Fruit fly (Drosophila melanogaster) whole organism, embryonic: Measurements from ENCODE around the gene Targ2.

Experiments used
- ATbp ChIP-seq: fragments of 200-800 bp; sonication (Bioruptor generic); optimal IDR thresholded peaks from 2 replicates; lab custom pipeline; 2017; ENCODE audit warnings: missing biosample characterization, mild to moderate bottlenecking, missing genetic modification characterization, missing genetic modification reagents
- Aef1 ChIP-seq: fragments of 200-800 bp; sonication (Bioruptor generic); IDR thresholded peaks from 3 replicates; pipeline ENCODE4 v1.3.6; 2022; ENCODE audit warnings: missing biosample characterization, missing genetic modification characterization
- Bdp1 ChIP-seq: fragments of 200-800 bp; sonication (Bioruptor generic); optimal IDR thresholded peaks from 3 replicates; lab custom pipeline; 2016; ENCODE audit warnings: missing biosample characterization, missing genetic modification characterization
- CG10267 ChIP-seq: fragments of 200-800 bp; sonication (Bioruptor generic); optimal IDR thresholded peaks from 2 replicates; lab custom pipeline; 2018; ENCODE audit warnings: missing biosample characterization, mild to moderate bottlenecking, missing genetic modification characterization, moderate library complexity
- CG10959 ChIP-seq: fragments of 200-800 bp; sonication (Bioruptor generic); IDR thresholded peaks from 2 replicates; pipeline ENCODE4 v1.3.6; 2022; ENCODE audit warnings: missing biosample characterization, missing genetic modification characterization
- CG12104 ChIP-seq: fragments of 200-800 bp; sonication (Bioruptor generic); optimal IDR thresholded peaks from 3 replicates; lab custom pipeline; 2016; ENCODE audit warnings: missing biosample characterization, missing genetic modification characterization
- CG13296 ChIP-seq: fragments of 200-800 bp; sonication (Bioruptor generic); optimal IDR thresholded peaks from 3 replicates; lab custom pipeline; 2018; ENCODE audit warnings: missing biosample characterization, mild to moderate bottlenecking, missing genetic modification characterization
- CG14860 ChIP-seq: fragments of 200-800 bp; sonication (Bioruptor generic); IDR thresholded peaks from 3 replicates; pipeline ENCODE4 v1.3.6; 2022; ENCODE audit warnings: missing biosample characterization, missing genetic modification characterization; ENCODE audit not compliant: partially characterized antibody
- CG15011 ChIP-seq: fragments of 200-800 bp; sonication (Bioruptor generic); optimal IDR thresholded peaks from 3 replicates; lab custom pipeline; 2018; ENCODE audit warnings: missing biosample characterization, mild to moderate bottlenecking, missing genetic modification characterization
- CG15073 ChIP-seq: fragments of 200-800 bp; sonication (Bioruptor generic); optimal IDR thresholded peaks from 2 replicates; lab custom pipeline; 2016; ENCODE audit warnings: missing biosample characterization, missing genetic modification characterization
- CG16779 ChIP-seq: fragments of 200-800 bp; sonication (Bioruptor generic); IDR thresholded peaks from 2 replicates; pipeline ENCODE4 v1.3.6; 2022; ENCODE audit warnings: missing biosample characterization, missing genetic modification characterization
- CG16813 ChIP-seq: fragments of 200-800 bp; sonication (Bioruptor generic); IDR thresholded peaks from 3 replicates; pipeline ENCODE4 v1.3.6; 2022; ENCODE audit warnings: missing biosample characterization, missing genetic modification characterization; ENCODE audit not compliant: partially characterized antibody
- CG17359 ChIP-seq: fragments of 200-800 bp; sonication (Bioruptor generic); optimal IDR thresholded peaks from 3 replicates; lab custom pipeline; 2018; ENCODE audit warnings: missing biosample characterization, mild to moderate bottlenecking, missing genetic modification characterization, moderate library complexity
- CG2129 ChIP-seq: fragments of 200-800 bp; sonication (Bioruptor generic); IDR thresholded peaks from 2 replicates; pipeline ENCODE4 v1.3.6; 2022; ENCODE audit warnings: missing biosample characterization, missing genetic modification characterization; ENCODE audit not compliant: partially characterized antibody
- CG2678 ChIP-seq: fragments of 200-800 bp; sonication (Bioruptor generic); optimal IDR thresholded peaks from 3 replicates; lab custom pipeline; 2019; ENCODE audit warnings: missing biosample characterization, mild to moderate bottlenecking, missing genetic modification characterization, moderate library complexity
- CG31388 ChIP-seq: fragments of 200-800 bp; sonication (Bioruptor generic); optimal IDR thresholded peaks from 2 replicates; lab custom pipeline; 2016; ENCODE audit warnings: missing biosample characterization, missing genetic modification characterization
- CG4617 ChIP-seq: fragments of 200-800 bp; sonication (Bioruptor generic); optimal IDR thresholded peaks from 3 replicates; lab custom pipeline; 2016; ENCODE audit warnings: missing biosample characterization, missing genetic modification characterization, borderline replicate concordance
- CG7271 ChIP-seq: fragments of 200-800 bp; sonication (Bioruptor generic); optimal IDR thresholded peaks from 2 replicates; lab custom pipeline; 2018; ENCODE audit warnings: missing biosample characterization, mild to moderate bottlenecking, missing genetic modification characterization, moderate library complexity
- CG7357 ChIP-seq: fragments of 200-800 bp; sonication (Bioruptor generic); IDR thresholded peaks from 3 replicates; pipeline ENCODE4 v1.3.6; 2022; ENCODE audit warnings: missing biosample characterization, missing genetic modification characterization
- CG8281 ChIP-seq: fragments of 200-800 bp; sonication (Bioruptor generic); optimal IDR thresholded peaks from 2 replicates; lab custom pipeline; 2018; ENCODE audit warnings: missing biosample characterization, mild to moderate bottlenecking, missing genetic modification characterization, moderate library complexity
- Dref ChIP-seq: fragments of 200-800 bp; sonication (Bioruptor generic); IDR thresholded peaks from 2 replicates; pipeline ENCODE4 v1.3.6; 2022; ENCODE audit warnings: missing biosample characterization, missing genetic modification characterization
- Drgx ChIP-seq: fragments of 200-800 bp; sonication (Bioruptor generic); IDR thresholded peaks from 2 replicates; pipeline ENCODE4 v1.3.6; 2022; ENCODE audit warnings: missing biosample characterization, missing genetic modification characterization
- Eip74EF ChIP-seq, 2 experiments: fragments of 200-800 bp in 1 of 2; fragments of >200 bp in 1 of 2; sonication (Bioruptor generic) in 1 of 2; optimal IDR thresholded peaks; 2 replicates each; lab custom pipeline; 2017 to 2019; ENCODE audit warnings: missing biosample characterization in 2 of 2, missing genetic modification characterization in 2 of 2, mild to moderate bottlenecking in 1 of 2, moderate library complexity in 1 of 2
- Fer3 ChIP-seq: fragments of 200-800 bp; sonication (Bioruptor generic); optimal IDR thresholded peaks from 2 replicates; lab custom pipeline; 2018; ENCODE audit warnings: missing biosample characterization, mild to moderate bottlenecking, missing genetic modification characterization, moderate library complexity
- H15 ChIP-seq: fragments of 200-800 bp; sonication (Bioruptor generic); IDR thresholded peaks from 3 replicates; pipeline ENCODE4 v1.3.6; 2022; ENCODE audit warnings: missing biosample characterization, missing genetic modification characterization
- Hsf ChIP-seq: fragments of 200-800 bp; sonication (Bioruptor generic); optimal IDR thresholded peaks from 3 replicates; lab custom pipeline; 2016; ENCODE audit warnings: missing biosample characterization, missing genetic modification characterization
- Mad ChIP-seq: fragments of 200-800 bp; sonication (Bioruptor generic); optimal IDR thresholded peaks from 2 replicates; lab custom pipeline; 2016; ENCODE audit warnings: missing biosample characterization, missing genetic modification characterization
- Ravus ChIP-seq: fragments of 200-800 bp; sonication (Bioruptor generic); IDR thresholded peaks from 2 replicates; pipeline ENCODE4 v1.3.6; 2022; ENCODE audit warnings: missing biosample characterization, missing genetic modification characterization
- Scr ChIP-seq: fragments of 200-800 bp; sonication (Bioruptor generic); IDR thresholded peaks from 2 replicates; pipeline ENCODE4 v1.3.6; 2022; ENCODE audit warnings: missing biosample characterization, missing genetic modification characterization; ENCODE audit not compliant: partially characterized antibody
- Sry-δ ChIP-seq: fragments of 200-800 bp; sonication (Bioruptor generic); optimal IDR thresholded peaks from 2 replicates; lab custom pipeline; 2016; ENCODE audit warnings: missing biosample characterization, missing genetic modification characterization
- Trl ChIP-seq, 3 experiments: fragments of >200 bp in 2 of 3; fragments of 200-800 bp in 1 of 3; sonication (Bioruptor generic) in 1 of 3; optimal IDR thresholded peaks; 2 replicates in 1 of 3; 3 replicates in 2 of 3; lab custom pipeline; 2016 to 2017; ENCODE audit warnings: missing biosample characterization in 1 of 3, missing genetic modification characterization in 1 of 3
- ato ChIP-seq: fragments of 200-800 bp; sonication (Bioruptor generic); IDR thresholded peaks from 2 replicates; pipeline ENCODE4 v1.3.6; 2022; ENCODE audit warnings: missing biosample characterization, missing genetic modification characterization; ENCODE audit not compliant: partially characterized antibody
- cad ChIP-seq: fragments of >200 bp; optimal IDR thresholded peaks from 2 replicates; lab custom pipeline; 2017; ENCODE audit warnings: missing biosample characterization, missing genetic modification characterization
- chif ChIP-seq, 2 experiments: fragments of 200-800 bp; sonication (Bioruptor generic); optimal IDR thresholded peaks; 3 replicates each; lab custom pipeline; 2016; ENCODE audit warnings: missing biosample characterization in 2 of 2, missing genetic modification characterization in 2 of 2
- chn ChIP-seq: fragments of 200-800 bp; sonication (Bioruptor generic); optimal IDR thresholded peaks from 2 replicates; lab custom pipeline; 2016; ENCODE audit warnings: missing biosample characterization, missing genetic modification characterization
- disco-r ChIP-seq: fragments of 200-800 bp; sonication (Bioruptor generic); optimal IDR thresholded peaks from 2 replicates; lab custom pipeline; 2016; ENCODE audit warnings: missing biosample characterization, missing genetic modification characterization
- exex ChIP-seq: fragments of 200-800 bp; sonication (Bioruptor generic); optimal IDR thresholded peaks from 4 replicates; lab custom pipeline; 2018; ENCODE audit warnings: missing biosample characterization, mild to moderate bottlenecking, missing genetic modification characterization, moderate library complexity
- grau ChIP-seq: fragments of 200-800 bp; optimal IDR thresholded peaks from 3 replicates; lab custom pipeline; 2019; ENCODE audit warnings: missing biosample characterization, mild to moderate bottlenecking, missing genetic modification characterization, moderate library complexity
- grn ChIP-seq: fragments of 200-800 bp; sonication (Bioruptor generic); optimal IDR thresholded peaks from 3 replicates; lab custom pipeline; 2017; ENCODE audit warnings: missing biosample characterization, missing genetic modification characterization
- gro ChIP-seq: fragments of 200-800 bp; sonication (Bioruptor generic); optimal IDR thresholded peaks from 2 replicates; lab custom pipeline; 2016; ENCODE audit warnings: missing biosample characterization, missing genetic modification characterization
- h ChIP-seq: fragments of >200 bp; optimal IDR thresholded peaks from 2 replicates; lab custom pipeline; 2017
- hth ChIP-seq: fragments of >200 bp; optimal IDR thresholded peaks from 2 replicates; lab custom pipeline; 2017; ENCODE audit warnings: inconsistent platforms
- luna ChIP-seq: fragments of 200-800 bp; sonication (Bioruptor generic); optimal IDR thresholded peaks from 2 replicates; lab custom pipeline; 2016; ENCODE audit warnings: missing biosample characterization, missing genetic modification characterization
- nau ChIP-seq: fragments of 200-800 bp; sonication (Bioruptor generic); optimal IDR thresholded peaks from 3 replicates; lab custom pipeline; 2017; ENCODE audit warnings: missing biosample characterization, mild to moderate bottlenecking, missing genetic modification characterization, missing genetic modification reagents
- pita ChIP-seq: fragments of 200-800 bp; sonication (Bioruptor generic); optimal IDR thresholded peaks from 2 replicates; lab custom pipeline; 2017; ENCODE audit warnings: missing biosample characterization, mild to moderate bottlenecking, missing genetic modification characterization
- sima ChIP-seq: fragments of 200-800 bp; sonication (Bioruptor generic); optimal IDR thresholded peaks from 2 replicates; lab custom pipeline; 2016; ENCODE audit warnings: missing biosample characterization, missing genetic modification characterization
- slbo ChIP-seq: fragments of 200-800 bp; sonication (Bioruptor generic); IDR thresholded peaks from 2 replicates; pipeline ENCODE4 v1.3.6; 2022; ENCODE audit warnings: missing biosample characterization, missing genetic modification characterization
- slou ChIP-seq: fragments of 200-800 bp; sonication (Bioruptor generic); optimal IDR thresholded peaks from 3 replicates; lab custom pipeline; 2016; ENCODE audit warnings: missing biosample characterization, missing genetic modification characterization
- tin ChIP-seq: fragments of 200-800 bp; sonication (Bioruptor generic); optimal IDR thresholded peaks from 3 replicates; lab custom pipeline; 2016; ENCODE audit warnings: missing biosample characterization, missing genetic modification characterization
- trem ChIP-seq: fragments of 200-800 bp; optimal IDR thresholded peaks from 3 replicates; lab custom pipeline; 2019; ENCODE audit warnings: missing biosample characterization, mild to moderate bottlenecking, missing genetic modification characterization, moderate library complexity
- zf30C ChIP-seq: fragments of 200-800 bp; sonication (Bioruptor generic); optimal IDR thresholded peaks from 3 replicates; lab custom pipeline; 2018; ENCODE audit warnings: missing biosample characterization, mild to moderate bottlenecking, missing genetic modification characterization

The Targ2 gene

DNA sequence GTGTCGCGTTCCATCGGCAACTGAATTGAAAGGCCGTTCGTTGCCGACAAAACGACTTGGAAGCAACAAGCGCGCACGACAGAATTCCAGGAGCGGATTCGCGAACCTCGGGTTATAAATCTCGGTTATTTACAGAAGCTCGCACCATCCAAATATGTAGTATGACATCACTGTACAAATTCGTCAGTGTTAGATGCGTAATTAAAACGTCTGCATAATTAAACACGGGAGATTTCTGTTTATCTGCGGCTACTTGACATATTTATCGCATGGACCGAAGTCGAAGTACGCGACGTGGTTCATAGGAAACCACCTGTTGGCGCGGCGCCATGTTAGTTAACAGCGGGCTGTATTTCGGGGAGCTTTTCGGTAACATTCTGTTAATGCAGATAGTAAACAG, 31.1 kb downstream of the Targ2 start, which contains the start of gene Ac78C (continued):
- TF ChIP-seq CG4617 (peak; percentile 7), CG12104 (peak; percentile 31), CG31388 (GFP tag; lab: Kevin White, UChicago) (peak; percentile 45), luna (GFP tag; lab: Kevin White, UChicago) (peak; percentile 88), exex (peak; percentile 72), zf30C (GFP tag; lab: Kevin White, UChicago) (no peak), Scr (peak; percentile 45), CG2678 (tag; lab: Kevin White, UChicago) (peak; percentile 91), h (lab: Kevin White, UChicago) (no peak), grn (GFP tag; lab: Kevin White, UChicago) (peak; percentile 6), CG7357 (peak; percentile 70; the same call in 1 of the 3 replicates), slbo (GFP tag; lab: Robert Waterston, UW) (peak; percentile 93), Hsf (GFP tag; lab: Kevin White, UChicago) (peak; percentile 77), ATbp (GFP tag; lab: Kevin White, UChicago) (peak; percentile 80), nau (GFP tag; lab: Kevin White, UChicago) (peak; percentile 82), grau (tag; lab: Kevin White, UChicago) (peak; percentile 83), sima (GFP tag; lab: Kevin White, UChicago) (peak; percentile 67), Ravus (GFP tag; lab: Robert Waterston, UW) (peak; percentile 50), gro (GFP tag; lab: Kevin White, UChicago) (peak; percentile 96), Dref (GFP tag; lab: Robert Waterston, UW) (peak; percentile 32), slou (GFP tag; lab: Kevin White, UChicago) (peak; percentile 48), H15 (GFP tag; lab: Robert Waterston, UW) (peak; percentile 78), cad (GFP tag; lab: Kevin White, UChicago) (no peak), Fer3 (tag; lab: Kevin White, UChicago) (peak; percentile 92), pita (GFP tag; lab: Kevin White, UChicago) (no peak), CG17359 (tag; lab: Kevin White, UChicago) (peak; percentile 88), CG16813 (peak; percentile 55; the same call in 2 of the 3 replicates), CG15073 (GFP tag; lab: Kevin White, UChicago) (no peak), trem (tag; lab: Kevin White, UChicago) (no peak), CG15011 (GFP tag; lab: Kevin White, UChicago) (peak; percentile 70), disco-r (peak; percentile 79), hth (lab: Kevin White, UChicago) (no peak), Mad (GFP tag; lab: Kevin White, UChicago) (peak; percentile 79), CG14860 (GFP tag; lab: Robert Waterston, UW) (no peak), Trl (optimal IDR thresholded peaks at IDR 0.05; lab: Kevin White, UChicago) (no peak), Trl (GFP tag; optimal IDR thresholded peaks at IDR 0.05; lab: Kevin White, UChicago) (peak; percentile 89), Aef1 (GFP tag; lab: Robert Waterston, UW) (peak; percentile 87), chif (GFP tag; optimal IDR thresholded peaks at IDR 0.05; lab: Kevin White, UChicago) (peak; percentile 65 to 77), CG13296 (peak; percentile 96), CG16779 (peak; percentile 93), CG10267 (tag; lab: Kevin White, UChicago) (no peak), Eip74EF (GFP tag; optimal IDR thresholded peaks at IDR 0.05; lab: Kevin White, UChicago) (peak in 1 of 2 experiments; percentile 52), Sry-δ (GFP tag; lab: Kevin White, UChicago) (peak; percentile 32), Drgx (GFP tag; lab: Robert Waterston, UW) (peak; percentile 90), tin (GFP tag; lab: Kevin White, UChicago) (peak; percentile 79), CG7271 (tag; lab: Kevin White, UChicago) (peak; percentile 37), CG2129 (GFP tag; lab: Robert Waterston, UW) (no peak), ato (no peak), CG10959 (GFP tag; lab: Robert Waterston, UW) (no peak), Bdp1 (peak; percentile 76), CG8281 (tag; lab: Kevin White, UChicago) (peak; percentile 71), chn (GFP tag; lab: Kevin White, UChicago) (peak; percentile 69)
